Fruit fly (Drosophila melanogaster) whole organism, embryonic: ENCODE measurements around the gene CG6847.

Source experiments
- Bdp1 ChIP-seq: fragments of 200-800 bp; sonication (Bioruptor generic); optimal IDR thresholded peaks from 3 replicates; lab custom pipeline; 2016; ENCODE audit warnings: missing biosample characterization, missing genetic modification characterization
- CG12236 ChIP-seq: fragments of 200-800 bp; sonication (Bioruptor generic); optimal IDR thresholded peaks from 2 replicates; lab custom pipeline; 2016; ENCODE audit warnings: missing biosample characterization, missing genetic modification characterization
- CG12299 ChIP-seq: fragments of 200-800 bp; sonication (Bioruptor generic); optimal IDR thresholded peaks from 2 replicates; lab custom pipeline; 2018; ENCODE audit warnings: missing biosample characterization, mild to moderate bottlenecking, missing genetic modification characterization
- CG12942 ChIP-seq: fragments of 200-800 bp; sonication (Bioruptor generic); optimal IDR thresholded peaks from 3 replicates; lab custom pipeline; 2016; ENCODE audit warnings: missing biosample characterization, missing genetic modification characterization
- CG15011 ChIP-seq: fragments of 200-800 bp; sonication (Bioruptor generic); optimal IDR thresholded peaks from 3 replicates; lab custom pipeline; 2018; ENCODE audit warnings: missing biosample characterization, mild to moderate bottlenecking, missing genetic modification characterization
- CG15269 ChIP-seq: fragments of 200-800 bp; sonication (Bioruptor generic); optimal IDR thresholded peaks from 2 replicates; lab custom pipeline; 2018; ENCODE audit warnings: missing biosample characterization, mild to moderate bottlenecking, missing genetic modification characterization, moderate library complexity
- CG1602 ChIP-seq: fragments of 200-800 bp; sonication (Bioruptor generic); optimal IDR thresholded peaks from 3 replicates; lab custom pipeline; 2016; ENCODE audit warnings: missing biosample characterization, missing genetic modification characterization
- CG16779 ChIP-seq: fragments of 200-800 bp; sonication (Bioruptor generic); IDR thresholded peaks from 2 replicates; pipeline ENCODE4 v1.3.6; 2022; ENCODE audit warnings: missing biosample characterization, missing genetic modification characterization
- CG32772 ChIP-seq: fragments of 200-800 bp; sonication (Bioruptor generic); IDR thresholded peaks from 2 replicates; pipeline ENCODE4 v1.3.6; 2022; ENCODE audit warnings: missing biosample characterization, missing genetic modification characterization
- CG3847 ChIP-seq: fragments of 200-800 bp; sonication (Bioruptor generic); IDR thresholded peaks from 2 replicates; pipeline ENCODE4 v1.3.6; 2022; ENCODE audit warnings: missing biosample characterization, missing genetic modification characterization
- CG4730 ChIP-seq: fragments of 200-800 bp; sonication (Bioruptor generic); IDR thresholded peaks from 2 replicates; pipeline ENCODE4 v1.3.6; 2022; ENCODE audit warnings: missing biosample characterization, missing genetic modification characterization
- CG4820 ChIP-seq: fragments of 200-800 bp; sonication (Bioruptor generic); optimal IDR thresholded peaks from 3 replicates; lab custom pipeline; 2016; ENCODE audit warnings: missing biosample characterization, missing genetic modification characterization
- CG7357 ChIP-seq: fragments of 200-800 bp; sonication (Bioruptor generic); IDR thresholded peaks from 3 replicates; pipeline ENCODE4 v1.3.6; 2022; ENCODE audit warnings: missing biosample characterization, missing genetic modification characterization
- CG7786 ChIP-seq: fragments of 200-800 bp; sonication (Bioruptor generic); optimal IDR thresholded peaks from 2 replicates; lab custom pipeline; 2016; ENCODE audit warnings: missing biosample characterization, missing genetic modification characterization
- CG8924 ChIP-seq: fragments of 200-800 bp; optimal IDR thresholded peaks from 3 replicates; lab custom pipeline; 2019; ENCODE audit warnings: missing biosample characterization, mild to moderate bottlenecking, missing genetic modification characterization, moderate library complexity
- CoRest ChIP-seq: fragments of 200-800 bp; sonication (Bioruptor generic); optimal IDR thresholded peaks from 3 replicates; lab custom pipeline; 2018; ENCODE audit warnings: missing biosample characterization, mild to moderate bottlenecking, missing genetic modification characterization, moderate library complexity
- Dll ChIP-seq: fragments of 200-800 bp; sonication (Bioruptor generic); IDR thresholded peaks from 4 replicates; pipeline ENCODE4 v1.3.6; 2022; ENCODE audit warnings: missing biosample characterization, missing genetic modification characterization; ENCODE audit not compliant: partially characterized antibody
- Doc3 ChIP-seq: fragments of 200-800 bp; sonication (Bioruptor generic); IDR thresholded peaks from 3 replicates; pipeline ENCODE4 v1.3.6; 2022; ENCODE audit warnings: missing biosample characterization, missing genetic modification characterization; ENCODE audit not compliant: partially characterized antibody
- Fer2 ChIP-seq: fragments of 200-800 bp; sonication (Bioruptor generic); optimal IDR thresholded peaks from 2 replicates; lab custom pipeline; 2018; ENCODE audit warnings: missing biosample characterization, mild to moderate bottlenecking, missing genetic modification characterization, moderate library complexity
- GATAe ChIP-seq: fragments of 200-800 bp; sonication (Bioruptor generic); conservative IDR thresholded peaks from 2 replicates; pipeline ENCODE4 v1.3.6; 2022; ENCODE audit warnings: missing biosample characterization, missing genetic modification characterization
- Gug ChIP-seq: fragments of 200-800 bp; sonication (Bioruptor generic); IDR thresholded peaks from 4 replicates; pipeline ENCODE4 v1.3.6; 2022; ENCODE audit warnings: missing biosample characterization, missing genetic modification characterization
- HmgD ChIP-seq: fragments of 200-800 bp; sonication (Bioruptor generic); optimal IDR thresholded peaks from 3 replicates; lab custom pipeline; 2016; ENCODE audit warnings: missing biosample characterization, missing genetic modification characterization
- Kr ChIP-seq: fragments of 200-800 bp; sonication (Bioruptor generic); optimal IDR thresholded peaks from 2 replicates; lab custom pipeline; 2017; ENCODE audit warnings: missing biosample characterization, mild to moderate bottlenecking, missing genetic modification characterization
- Lim3 ChIP-seq: fragments of 200-800 bp; sonication (Bioruptor generic); IDR thresholded peaks from 2 replicates; pipeline ENCODE4 v1.3.6; 2022; ENCODE audit warnings: missing biosample characterization, missing genetic modification characterization
- Nf-YC ChIP-seq: fragments of 200-800 bp; optimal IDR thresholded peaks from 3 replicates; lab custom pipeline; 2019; ENCODE audit warnings: missing biosample characterization, mild to moderate bottlenecking, missing genetic modification characterization, moderate library complexity
- Sox102F ChIP-seq: fragments of 200-800 bp; sonication (Bioruptor generic); optimal IDR thresholded peaks from 2 replicates; lab custom pipeline; 2018; ENCODE audit warnings: missing biosample characterization, mild to moderate bottlenecking, missing genetic modification characterization, moderate library complexity
- cato ChIP-seq: fragments of 200-800 bp; sonication (Bioruptor generic); optimal IDR thresholded peaks from 2 replicates; lab custom pipeline; 2016; ENCODE audit warnings: missing biosample characterization, missing genetic modification characterization, borderline replicate concordance
- crol ChIP-seq: fragments of 200-800 bp; sonication (Bioruptor generic); IDR thresholded peaks from 2 replicates; pipeline ENCODE4 v1.3.6; 2022; ENCODE audit warnings: missing biosample characterization, missing genetic modification characterization
- dati ChIP-seq: fragments of 200-800 bp; sonication (Bioruptor generic); IDR thresholded peaks from 2 replicates; pipeline ENCODE4 v1.3.6; 2022; ENCODE audit warnings: missing biosample characterization, missing genetic modification characterization
- dimm ChIP-seq: fragments of 200-800 bp; sonication (Bioruptor generic); IDR thresholded peaks from 2 replicates; pipeline ENCODE4 v1.3.6; 2022; ENCODE audit warnings: missing biosample characterization, missing genetic modification characterization
- disco-r ChIP-seq: fragments of 200-800 bp; sonication (Bioruptor generic); optimal IDR thresholded peaks from 2 replicates; lab custom pipeline; 2016; ENCODE audit warnings: missing biosample characterization, missing genetic modification characterization
- dmrt99B ChIP-seq: fragments of 200-800 bp; sonication (Bioruptor generic); optimal IDR thresholded peaks from 2 replicates; lab custom pipeline; 2018; ENCODE audit warnings: missing biosample characterization, mild to moderate bottlenecking, missing genetic modification characterization, moderate library complexity
- dpn ChIP-seq, 2 experiments: fragments of 200-800 bp; sonication (Bioruptor generic); optimal IDR thresholded peaks; 3 replicates each; lab custom pipeline; 2016; ENCODE audit warnings: missing biosample characterization in 2 of 2, missing genetic modification characterization in 2 of 2
- en ChIP-seq: fragments of 200-800 bp; sonication (Bioruptor generic); optimal IDR thresholded peaks from 2 replicates; lab custom pipeline; 2016; ENCODE audit warnings: missing biosample characterization, missing genetic modification characterization
- esg ChIP-seq: fragments of 200-800 bp; sonication (Bioruptor generic); conservative IDR thresholded peaks from 2 replicates; pipeline ENCODE4 v1.3.6; 2022; ENCODE audit warnings: missing biosample characterization, missing genetic modification characterization
- gem ChIP-seq: fragments of 200-800 bp; sonication (Bioruptor generic); optimal IDR thresholded peaks from 2 replicates; lab custom pipeline; 2019; ENCODE audit warnings: missing biosample characterization, mild to moderate bottlenecking, missing genetic modification characterization, moderate library complexity
- gsb-n ChIP-seq: fragments of 200-800 bp; sonication (Bioruptor generic); optimal IDR thresholded peaks from 3 replicates; lab custom pipeline; 2018; ENCODE audit warnings: missing biosample characterization, mild to moderate bottlenecking, missing genetic modification characterization
- gt ChIP-seq: fragments of 200-800 bp; sonication (Bioruptor generic); IDR thresholded peaks from 2 replicates; pipeline ENCODE4 v1.3.6; 2022; ENCODE audit warnings: missing biosample characterization, missing genetic modification characterization
- klu ChIP-seq: fragments of 200-800 bp; sonication (Bioruptor generic); IDR thresholded peaks from 2 replicates; pipeline ENCODE4 v1.3.6; 2022; ENCODE audit warnings: missing biosample characterization, missing genetic modification characterization
- lola ChIP-seq, 3 experiments: fragments of >200 bp in 2 of 3; fragments of 200-800 bp in 1 of 3; sonication (Bioruptor generic) in 1 of 3; optimal IDR thresholded peaks; 2 replicates each; lab custom pipeline; 2017 to 2019; ENCODE audit warnings: missing biosample characterization in 3 of 3, missing genetic modification characterization in 3 of 3, mild to moderate bottlenecking in 1 of 3, moderate library complexity in 1 of 3
- otp ChIP-seq: fragments of 200-800 bp; sonication (Bioruptor generic); IDR thresholded peaks from 3 replicates; pipeline ENCODE4, ENCODE4 v1.3.6; 2022; ENCODE audit warnings: missing biosample characterization, missing genetic modification characterization
- prd ChIP-seq, 3 experiments: fragments of >200 bp in 2 of 3; fragments of 200-800 bp in 1 of 3; sonication (Bioruptor generic) in 1 of 3; optimal IDR thresholded peaks in 2 of 3; IDR thresholded peaks in 1 of 3; 2 replicates in 2 of 3; 3 replicates in 1 of 3; pipeline versions ENCODE4 v1.3.6 to Lab custom; 2017 to 2022; ENCODE audit warnings: missing biosample characterization in 1 of 3, missing genetic modification characterization in 1 of 3
- pum ChIP-seq: fragments of 200-800 bp; sonication (Bioruptor generic); optimal IDR thresholded peaks from 2 replicates; lab custom pipeline; 2016; ENCODE audit warnings: missing biosample characterization, missing genetic modification characterization
- sd ChIP-seq: fragments of 200-800 bp; sonication (Bioruptor generic); optimal IDR thresholded peaks from 3 replicates; lab custom pipeline; 2018; ENCODE audit warnings: missing biosample characterization, mild to moderate bottlenecking, missing genetic modification characterization, moderate library complexity
- so ChIP-seq: fragments of 200-800 bp; sonication (Bioruptor generic); IDR thresholded peaks from 3 replicates; pipeline ENCODE4 v1.3.6; 2022; ENCODE audit warnings: missing biosample characterization, missing genetic modification characterization
- tin ChIP-seq: fragments of 200-800 bp; sonication (Bioruptor generic); optimal IDR thresholded peaks from 3 replicates; lab custom pipeline; 2016; ENCODE audit warnings: missing biosample characterization, missing genetic modification characterization
- twi ChIP-seq: fragments of 200-800 bp; optimal IDR thresholded peaks from 2 replicates; lab custom pipeline; 2019; ENCODE audit warnings: missing biosample characterization, mild to moderate bottlenecking, missing genetic modification characterization, moderate library complexity
- unpg ChIP-seq: fragments of 200-800 bp; sonication (Bioruptor generic); optimal IDR thresholded peaks from 3 replicates; lab custom pipeline; 2018; ENCODE audit warnings: missing biosample characterization, mild to moderate bottlenecking, missing genetic modification characterization, moderate library complexity
- zen2 ChIP-seq: fragments of 200-800 bp; sonication (Bioruptor generic); IDR thresholded peaks from 3 replicates; pipeline ENCODE4 v1.3.6; 2022; ENCODE audit warnings: missing biosample characterization, missing genetic modification characterization; ENCODE audit not compliant: partially characterized antibody

CG6847 gene

dm6 chrX:17880269-17880889 is 30.9 kb upstream of the CG6847 start (continued):
- TF ChIP-seq CG8924 (tag; lab: Kevin White, UChicago), result peak; percentile 92
- peak; percentile 92 for TF ChIP-seq CG16779 (GFP tag; lab: Robert Waterston, UW)
- TF ChIP-seq CG1602 (GFP tag; lab: Kevin White, UChicago), result peak; percentile 91
- TF ChIP-seq sd, result peak; percentile 99
- peak; percentile 93 for TF ChIP-seq CG12942
- no peak for TF ChIP-seq zen2
- peak; percentile 94 for TF ChIP-seq pum (GFP tag; lab: Kevin White, UChicago)
- peak; percentile 57 for TF ChIP-seq HmgD (GFP tag; lab: Kevin White, UChicago)
- TF ChIP-seq CG32772 (GFP tag; lab: Robert Waterston, UW), result peak; percentile 97
- peak; percentile 98 for TF ChIP-seq Gug (GFP tag; lab: Robert Waterston, UW)
- peak; percentile 87 for TF ChIP-seq Lim3 (GFP tag; lab: Robert Waterston, UW)
- peak; percentile 84 for TF ChIP-seq GATAe (GFP tag; lab: Robert Waterston, UW)
- TF ChIP-seq en (GFP tag; lab: Kevin White, UChicago), result peak; percentile 88
- TF ChIP-seq so, result peak; percentile 95
- peak; percentile 93 for TF ChIP-seq disco-r (GFP tag; lab: Kevin White, UChicago)
- peak; percentile 72 for TF ChIP-seq crol (GFP tag; lab: Robert Waterston, UW)
- peak; percentile 97 for TF ChIP-seq unpg (GFP tag; lab: Kevin White, UChicago)
- TF ChIP-seq CG12299 (tag; lab: Kevin White, UChicago), result peak; percentile 93
- TF ChIP-seq otp, result peak; percentile 95
- peak; percentile 95 for TF ChIP-seq CG3847 (GFP tag; lab: Robert Waterston, UW)
- peak; percentile 82 for TF ChIP-seq CG15011 (GFP tag; lab: Kevin White, UChicago)
- no peak for TF ChIP-seq Doc3
- peak; percentile 92 for TF ChIP-seq gsb-n
- peak; percentile 82 for TF ChIP-seq dati (GFP tag; lab: Robert Waterston, UW)
- TF ChIP-seq cato, result peak; percentile 51
- peak in 1 of 3 experiments; percentile 79 for TF ChIP-seq lola (GFP tag; optimal IDR thresholded peaks at IDR 0.05; lab: Kevin White, UChicago)
- TF ChIP-seq esg (GFP tag; lab: Robert Waterston, UW), result peak; percentile 94
- TF ChIP-seq CG7357 (GFP tag; lab: Robert Waterston, UW), result peak; percentile 86
- TF ChIP-seq prd (optimal IDR thresholded peaks at IDR 0.05; lab: Kevin White, UChicago), result no peak
- TF ChIP-seq prd (GFP tag; IDR thresholded peaks at IDR 0.05; lab: Robert Waterston, UW), result peak; percentile 97
- peak; percentile 96 for TF ChIP-seq dmrt99B
- peak; percentile 88 for TF ChIP-seq CG12236 (GFP tag; lab: Kevin White, UChicago)
- TF ChIP-seq Sox102F (GFP tag; lab: Kevin White, UChicago), result peak; percentile 97
- TF ChIP-seq CG4820 (GFP tag; lab: Kevin White, UChicago), result peak; percentile 83
- peak; percentile 81 for TF ChIP-seq Nf-YC (tag; lab: Kevin White, UChicago)
- TF ChIP-seq Bdp1 (GFP tag; lab: Kevin White, UChicago), result peak; percentile 84
- peak; percentile 96 for TF ChIP-seq CoRest
- peak; percentile 97 for TF ChIP-seq gem (tag; lab: Kevin White, UChicago)
- no peak for TF ChIP-seq Kr (GFP tag; lab: Kevin White, UChicago)
- peak; percentile 90 for TF ChIP-seq tin (GFP tag; lab: Kevin White, UChicago)
- peak; percentile 92 for TF ChIP-seq CG7786 (GFP tag; lab: Kevin White, UChicago)
- peak; percentile 93 for TF ChIP-seq klu (GFP tag; lab: Robert Waterston, UW)
- peak; percentile 94 for TF ChIP-seq CG4730
- TF ChIP-seq Fer2 (tag; lab: Kevin White, UChicago), result peak; percentile 92
- peak; percentile 90 for TF ChIP-seq twi
- peak; percentile 87 for TF ChIP-seq dimm (GFP tag; lab: Robert Waterston, UW)
- peak; percentile 97 to 98 for TF ChIP-seq dpn (GFP tag; optimal IDR thresholded peaks at IDR 0.05; lab: Kevin White, UChicago)
- TF ChIP-seq gt (GFP tag; lab: Robert Waterston, UW), result peak; percentile 79
- TF ChIP-seq Dll (GFP tag; lab: Robert Waterston, UW), result no peak
- TF ChIP-seq CG15269, result peak; percentile 97
